Fruit fly (Drosophila melanogaster) whole organism, prepupa: Measurements from ENCODE around the gene Usp10.
A peak's percentile ranks its signal among the peaks of the same experiment; 100 is the strongest.

ENCODE experiments used
- CG1621 ChIP-seq: fragments of 200-800 bp; sonication (Bioruptor generic); optimal IDR thresholded peaks from 3 replicates; lab custom pipeline; 2018; ENCODE audit warnings: missing biosample characterization, mild to moderate bottlenecking, missing genetic modification characterization
- CG7368 ChIP-seq: fragments of 200-800 bp; sonication (Bioruptor generic); optimal IDR thresholded peaks from 3 replicates; lab custom pipeline; 2016; ENCODE audit warnings: missing biosample characterization, missing genetic modification characterization
- Gug ChIP-seq: fragments of 200-800 bp; sonication (Bioruptor generic); IDR thresholded peaks from 2 replicates; pipeline ENCODE4 v1.3.6; 2022; ENCODE audit warnings: missing biosample characterization, missing genetic modification characterization
- Sox15 ChIP-seq: fragments of 200-800 bp; sonication (Bioruptor generic); optimal IDR thresholded peaks from 3 replicates; lab custom pipeline; 2016; ENCODE audit warnings: missing biosample characterization, missing genetic modification characterization
- fd59A ChIP-seq: fragments of 200-800 bp; sonication (Bioruptor generic); optimal IDR thresholded peaks from 2 replicates; lab custom pipeline; 2017; ENCODE audit warnings: missing biosample characterization, mild to moderate bottlenecking, missing genetic modification characterization, missing genetic modification reagents
- spab ChIP-seq: fragments of 200-800 bp; sonication (Bioruptor generic); optimal IDR thresholded peaks from 2 replicates; lab custom pipeline; 2017; ENCODE audit warnings: missing biosample characterization, mild to moderate bottlenecking, missing genetic modification characterization, missing genetic modification reagents

DNA sequence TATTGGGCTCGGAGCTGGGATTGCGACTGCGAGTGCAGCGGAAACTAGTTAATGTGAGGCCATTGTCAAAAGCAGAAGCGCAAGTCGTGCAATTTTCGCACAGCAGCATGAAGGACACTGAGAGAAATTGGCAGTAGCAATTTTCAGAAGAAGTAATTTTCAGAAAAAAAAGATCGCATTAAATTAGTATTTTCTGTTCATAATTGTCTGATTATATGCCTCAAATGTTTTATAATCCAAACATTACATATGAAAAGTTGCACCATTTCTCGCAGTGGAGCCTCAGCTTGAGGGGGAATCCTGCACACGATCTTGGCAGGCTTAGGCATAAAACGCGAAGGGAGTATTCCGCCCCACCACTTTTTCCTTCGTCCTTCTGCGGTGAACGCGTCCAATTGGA is 32.7 kb downstream of the Usp10 start:
- TF ChIP-seq Sox15 (GFP tag; lab: Kevin White, UChicago) (peak; percentile 15), Gug (GFP tag; lab: Robert Waterston, UW) (no peak), fd59A (GFP tag; lab: Kevin White, UChicago) (peak; percentile 22), spab (GFP tag; lab: Kevin White, UChicago) (peak; percentile 43), CG1621 (tag; lab: Kevin White, UChicago) (peak; percentile 40), CG7368 (GFP tag; lab: Kevin White, UChicago) (peak; percentile 47)
